Fruit fly (Drosophila melanogaster) whole organism, pupa: Measurements from ENCODE around the gene CG44174.

Experiments used
- CG10348 ChIP-seq: fragments of 200-800 bp; sonication (Bioruptor generic); IDR thresholded peaks from 2 replicates; pipeline ENCODE4 v1.3.6; 2022; ENCODE audit warnings: missing biosample characterization, missing genetic modification characterization
- CG12605 ChIP-seq: fragments of 200-800 bp; sonication (Bioruptor generic); IDR thresholded peaks from 2 replicates; pipeline ENCODE4 v1.3.6; 2022; ENCODE audit warnings: missing biosample characterization, missing genetic modification characterization
- CG13204 ChIP-seq: fragments of 200-800 bp; sonication (Bioruptor generic); optimal IDR thresholded peaks from 2 replicates; lab custom pipeline; 2018; ENCODE audit warnings: missing biosample characterization, mild to moderate bottlenecking, missing genetic modification characterization, moderate library complexity
- CG14655 ChIP-seq: fragments of 200-800 bp; sonication (Bioruptor generic); optimal IDR thresholded peaks from 3 replicates; lab custom pipeline; 2017; ENCODE audit warnings: mild to moderate bottlenecking, missing biosample characterization, missing genetic modification reagents, missing genetic modification characterization
- CG15710 ChIP-seq: fragments of 200-800 bp; sonication (Bioruptor generic); optimal IDR thresholded peaks from 2 replicates; lab custom pipeline; 2018; ENCODE audit warnings: missing biosample characterization, mild to moderate bottlenecking, missing genetic modification characterization, moderate library complexity
- CG17806 ChIP-seq: fragments of 200-800 bp; sonication (Bioruptor generic); optimal IDR thresholded peaks from 2 replicates; lab custom pipeline; 2018; ENCODE audit warnings: missing biosample characterization, mild to moderate bottlenecking, missing genetic modification characterization, moderate library complexity
- CG32121 ChIP-seq: fragments of 200-800 bp; sonication (Bioruptor generic); IDR thresholded peaks from 2 replicates; pipeline ENCODE4 v1.3.6; 2022; ENCODE audit warnings: missing biosample characterization, missing genetic modification characterization
- CG34367 ChIP-seq: fragments of 200-800 bp; sonication (Bioruptor generic); optimal IDR thresholded peaks from 2 replicates; lab custom pipeline; 2018; ENCODE audit warnings: missing biosample characterization, mild to moderate bottlenecking, missing genetic modification characterization
- CG4496 ChIP-seq: fragments of 200-800 bp; sonication (Bioruptor generic); IDR thresholded peaks from 3 replicates; pipeline ENCODE4 v1.3.6; 2022; ENCODE audit warnings: missing biosample characterization, missing genetic modification characterization
- CG8159 ChIP-seq: fragments of 200-800 bp; sonication (Bioruptor generic); optimal IDR thresholded peaks from 3 replicates; lab custom pipeline; 2018; ENCODE audit warnings: missing biosample characterization, mild to moderate bottlenecking, missing genetic modification characterization, moderate library complexity
- CG8301 ChIP-seq: fragments of 200-800 bp; sonication (Bioruptor generic); optimal IDR thresholded peaks from 2 replicates; lab custom pipeline; 2018; ENCODE audit warnings: missing biosample characterization, mild to moderate bottlenecking, missing genetic modification characterization
- CG9948 ChIP-seq: fragments of 200-800 bp; sonication (Bioruptor generic); optimal IDR thresholded peaks from 2 replicates; lab custom pipeline; 2018; ENCODE audit warnings: missing biosample characterization, mild to moderate bottlenecking, missing genetic modification characterization, moderate library complexity
- EcR ChIP-seq: fragments of 200-800 bp; sonication (Bioruptor generic); optimal IDR thresholded peaks from 3 replicates; lab custom pipeline; 2019; ENCODE audit warnings: missing biosample characterization, missing genetic modification characterization, mild to moderate bottlenecking, moderate library complexity, missing genetic modification reagents
- Ets98B ChIP-seq: fragments of 200-800 bp; sonication (Bioruptor generic); IDR thresholded peaks from 2 replicates; pipeline ENCODE4 v1.3.6; 2022; ENCODE audit warnings: missing biosample characterization, missing genetic modification characterization
- Pif1A ChIP-seq: fragments of 200-800 bp; sonication (Bioruptor generic); optimal IDR thresholded peaks from 3 replicates; lab custom pipeline; 2016; ENCODE audit warnings: missing biosample characterization, missing genetic modification characterization
- Pif1B ChIP-seq: fragments of 200-800 bp; sonication (Bioruptor generic); optimal IDR thresholded peaks from 3 replicates; lab custom pipeline; 2016; ENCODE audit warnings: missing biosample characterization, missing genetic modification characterization
- Snoo ChIP-seq: fragments of 200-800 bp; sonication (Bioruptor generic); optimal IDR thresholded peaks from 3 replicates; lab custom pipeline; 2017; ENCODE audit warnings: missing biosample characterization, mild to moderate bottlenecking, missing genetic modification characterization, inconsistent platforms
- fd96Ca ChIP-seq: fragments of 200-800 bp; sonication (Bioruptor generic); IDR thresholded peaks from 3 replicates; pipeline ENCODE4 v1.3.6; 2022; ENCODE audit warnings: missing biosample characterization, missing genetic modification characterization
- gl ChIP-seq: fragments of 200-800 bp; sonication (Bioruptor generic); optimal IDR thresholded peaks from 2 replicates; lab custom pipeline; 2018; ENCODE audit warnings: missing biosample characterization, mild to moderate bottlenecking, missing genetic modification characterization
- rn ChIP-seq: fragments of 200-800 bp; sonication (Bioruptor generic); IDR thresholded peaks from 2 replicates; pipeline ENCODE4 v1.3.6; 2022; ENCODE audit warnings: missing biosample characterization, missing genetic modification characterization

CG44174 gene

DNA sequence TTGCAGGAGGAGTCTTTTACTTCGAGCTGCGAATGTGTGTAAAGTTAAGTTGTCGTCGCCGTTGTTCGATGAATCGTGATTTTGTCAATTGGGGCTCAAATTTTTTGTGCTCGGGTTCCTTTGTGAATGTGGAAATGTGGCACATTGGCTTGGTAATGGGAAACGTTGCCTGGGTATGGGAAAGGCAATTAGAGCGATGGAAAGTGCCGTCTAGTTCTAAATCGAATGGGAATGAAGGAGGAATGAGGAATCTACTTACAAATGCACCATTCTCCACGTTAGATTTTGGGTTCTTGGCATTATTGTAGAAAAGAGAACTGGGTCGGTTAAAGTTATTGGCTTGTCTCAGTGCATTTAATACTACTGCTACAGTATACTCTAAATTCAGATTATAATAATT is at the start of gene CG44174:
CG44174 (minus strand) TSS at position 101 of the 400 bp plus-strand sequence.
- TF ChIP-seq CG8301 (no peak), CG15710 (no peak), CG9948 (no peak), fd96Ca (GFP tag; lab: Robert Waterston, UW) (no peak), Snoo (tag; lab: Kevin White, UChicago) (no peak), CG17806 (tag; lab: Kevin White, UChicago) (no peak), EcR (GFP tag; lab: Kevin White, UChicago) (no peak), CG8159 (tag; lab: Kevin White, UChicago) (no peak), Pif1A (GFP tag; lab: Kevin White, UChicago) (no peak), CG13204 (GFP tag; lab: Kevin White, UChicago) (no peak), CG14655 (GFP tag; lab: Kevin White, UChicago) (no peak), Pif1B (GFP tag; lab: Kevin White, UChicago) (no peak), CG32121 (GFP tag; lab: Robert Waterston, UW) (no peak), CG12605 (GFP tag; lab: Robert Waterston, UW) (no peak), CG34367 (tag; lab: Kevin White, UChicago) (no peak), rn (GFP tag; lab: Robert Waterston, UW) (no peak), CG10348 (GFP tag; lab: Robert Waterston, UW) (no peak), Ets98B (GFP tag; lab: Robert Waterston, UW) (no peak), gl (tag; lab: Kevin White, UChicago) (no peak)

DNA sequence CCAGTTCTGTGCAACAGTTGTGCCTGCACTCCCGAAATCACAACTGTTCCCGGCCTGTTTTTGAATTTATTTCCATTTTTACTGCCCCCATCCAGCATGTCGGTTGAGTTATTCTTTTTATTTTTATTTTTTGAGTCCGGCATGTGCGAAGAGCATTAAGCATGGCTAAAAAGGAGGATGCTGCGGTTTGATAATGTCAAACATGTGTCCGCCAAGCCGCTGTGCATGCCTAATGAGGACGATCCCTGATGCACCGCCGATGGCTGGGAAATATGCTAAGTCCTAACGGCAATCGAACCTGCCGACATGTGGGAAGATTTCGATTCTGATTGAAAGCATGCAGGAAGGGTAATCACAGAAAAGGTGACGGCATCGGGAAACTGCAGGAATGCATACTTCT is 49.0 kb upstream of the CG44174 start:
- no peak for TF ChIP-seq CG9948
- no peak for TF ChIP-seq Snoo (tag; lab: Kevin White, UChicago)
- no peak for TF ChIP-seq rn (GFP tag; lab: Robert Waterston, UW)
- no peak for TF ChIP-seq CG8301
- no peak for TF ChIP-seq CG14655 (GFP tag; lab: Kevin White, UChicago)
- TF ChIP-seq CG34367 (tag; lab: Kevin White, UChicago) = no peak
- TF ChIP-seq Ets98B (GFP tag; lab: Robert Waterston, UW) = no peak
- TF ChIP-seq CG4496 (GFP tag; lab: Robert Waterston, UW) = no peak
- TF ChIP-seq Pif1B (GFP tag; lab: Kevin White, UChicago) = no peak
- TF ChIP-seq fd96Ca (GFP tag; lab: Robert Waterston, UW) = no peak
- no peak for TF ChIP-seq CG12605 (GFP tag; lab: Robert Waterston, UW)
- TF ChIP-seq CG32121 (GFP tag; lab: Robert Waterston, UW) = no peak
- no peak for TF ChIP-seq CG10348 (GFP tag; lab: Robert Waterston, UW)

DNA sequence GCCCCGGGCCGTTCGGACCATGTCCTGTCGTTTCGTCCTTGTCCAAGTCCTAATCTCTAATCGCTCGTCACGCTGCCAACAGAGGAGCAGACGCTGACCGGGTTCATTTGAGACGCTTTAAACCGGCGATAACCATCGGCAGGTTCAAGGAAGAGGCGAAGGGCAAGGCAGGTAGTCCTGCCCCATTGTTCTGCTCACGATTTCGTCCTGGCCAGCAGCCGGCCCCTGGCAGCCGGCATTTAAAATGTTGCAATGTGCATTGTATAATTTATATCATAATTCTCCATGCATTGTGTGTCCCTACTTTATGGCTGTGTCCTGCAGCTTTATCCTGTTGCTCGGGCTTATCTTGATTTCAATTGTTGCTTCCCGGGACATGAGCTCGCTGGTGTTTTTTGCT is 47.7 kb upstream of the CG44174 start:
- no peak for TF ChIP-seq CG8301
- no peak for TF ChIP-seq CG32121 (GFP tag; lab: Robert Waterston, UW)
- no peak for TF ChIP-seq CG15710
- no peak for TF ChIP-seq CG14655 (GFP tag; lab: Kevin White, UChicago)
- TF ChIP-seq CG8159 (tag; lab: Kevin White, UChicago) = no peak
- TF ChIP-seq EcR (GFP tag; lab: Kevin White, UChicago) = no peak
- TF ChIP-seq Pif1B (GFP tag; lab: Kevin White, UChicago) = no peak
- no peak for TF ChIP-seq Ets98B (GFP tag; lab: Robert Waterston, UW)
- TF ChIP-seq CG9948 = no peak

DNA sequence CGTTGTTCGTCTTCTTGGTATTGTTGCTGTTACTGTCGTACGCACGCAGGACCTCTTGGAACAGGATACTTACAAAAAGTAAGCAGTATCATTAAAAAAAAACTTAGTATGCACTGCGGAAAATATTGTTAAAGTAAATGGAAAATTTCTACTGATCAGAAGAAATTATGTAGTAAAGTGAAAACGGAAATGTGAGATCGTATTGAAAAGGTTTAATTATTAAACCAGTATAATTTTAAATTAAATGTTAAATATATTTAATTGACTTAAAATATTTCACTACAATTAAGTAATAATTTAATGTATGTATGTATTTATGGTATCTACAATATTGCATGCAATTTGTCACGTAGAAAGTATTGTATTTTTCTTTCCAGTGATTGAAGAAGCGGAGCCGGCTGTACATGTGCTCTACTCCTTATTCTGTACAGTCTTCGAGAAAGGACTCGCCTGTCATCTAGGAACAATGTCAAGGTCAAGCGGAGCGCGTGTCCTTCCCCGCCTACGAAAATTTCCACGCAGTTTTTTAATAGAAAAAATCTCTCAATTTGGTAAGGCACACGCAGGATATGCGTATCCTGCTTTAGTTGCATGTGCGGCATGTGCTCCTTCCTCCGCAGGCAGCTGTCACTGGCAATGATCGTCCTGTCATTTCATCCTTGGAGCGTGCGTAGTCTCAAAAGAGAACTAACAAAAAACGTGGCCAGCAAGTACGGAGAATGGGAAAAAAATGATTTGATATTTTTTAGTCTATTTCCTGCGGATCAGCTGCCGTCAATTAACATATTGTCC is 46.2 kb upstream of the CG44174 start:
- no peak for TF ChIP-seq rn (GFP tag; lab: Robert Waterston, UW)
- TF ChIP-seq CG12605 (GFP tag; lab: Robert Waterston, UW) = no peak
- no peak for TF ChIP-seq CG13204 (GFP tag; lab: Kevin White, UChicago)
- no peak for TF ChIP-seq gl (tag; lab: Kevin White, UChicago)
- no peak for TF ChIP-seq CG10348 (GFP tag; lab: Robert Waterston, UW)
- TF ChIP-seq, all 21 proteins: peak for 0

DNA sequence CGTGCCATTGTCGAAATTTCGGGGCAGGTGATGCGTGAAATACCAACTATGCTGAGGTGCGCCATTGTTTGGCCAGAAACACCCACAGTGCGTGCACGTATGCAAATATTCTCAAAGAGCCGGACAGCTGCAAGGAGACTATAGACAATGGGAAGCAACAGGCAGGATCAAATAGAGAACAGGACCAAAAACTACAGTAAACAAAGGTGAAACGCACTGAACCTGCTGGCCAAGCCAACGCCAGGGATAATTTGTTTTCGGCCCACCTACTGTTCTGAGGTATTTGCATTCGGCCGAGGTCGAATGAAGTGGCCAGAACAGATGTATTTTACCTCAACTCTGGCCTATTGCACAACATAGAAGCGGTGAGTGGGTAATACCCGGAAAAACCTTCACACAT is 44.3 kb upstream of the CG44174 start:
- TF ChIP-seq CG9948 (no peak), rn (GFP tag; lab: Robert Waterston, UW) (no peak), Pif1A (GFP tag; lab: Kevin White, UChicago) (no peak), CG4496 (GFP tag; lab: Robert Waterston, UW) (no peak), CG14655 (GFP tag; lab: Kevin White, UChicago) (no peak), CG8301 (no peak), CG12605 (GFP tag; lab: Robert Waterston, UW) (no peak), Pif1B (GFP tag; lab: Kevin White, UChicago) (no peak)
- TF ChIP-seq, all 21 proteins: peak for 0

DNA sequence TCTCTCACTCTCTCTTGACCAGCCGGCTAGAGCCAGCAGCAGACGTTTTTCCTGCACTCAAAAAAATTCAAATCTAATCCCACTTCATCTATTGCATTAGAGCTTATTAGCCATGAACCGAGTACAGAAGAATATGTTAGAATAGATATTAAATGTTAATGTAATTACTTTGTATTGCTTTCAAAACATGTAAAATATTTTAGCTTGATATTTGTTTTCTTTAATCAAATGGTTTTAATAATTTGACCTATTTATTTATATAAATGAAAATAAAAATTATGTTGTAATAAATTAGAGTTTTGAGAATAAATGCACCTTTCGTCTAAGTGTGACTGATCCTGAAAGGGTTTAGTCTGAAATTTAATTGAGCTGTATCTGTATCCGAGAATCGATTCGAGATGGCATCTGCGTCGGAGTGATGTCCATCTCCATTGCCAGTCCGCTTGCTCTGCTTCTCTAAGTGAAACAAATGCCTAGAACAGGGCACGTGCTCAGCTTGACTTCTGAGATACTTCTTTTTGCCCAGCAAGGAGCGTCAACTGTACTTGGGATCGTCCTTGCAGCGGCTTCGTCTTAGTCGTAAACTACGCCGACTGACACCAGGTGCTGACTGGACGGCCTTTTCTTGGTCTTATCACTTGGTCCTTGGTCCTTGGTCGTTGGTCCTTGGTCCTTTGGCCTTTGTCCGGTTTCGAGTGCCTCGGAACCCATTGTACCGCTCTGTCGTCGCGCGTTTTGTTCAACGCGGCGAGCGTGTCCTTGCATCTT is 43.0 kb upstream of the CG44174 start:
- no peak for TF ChIP-seq CG17806 (tag; lab: Kevin White, UChicago)
- no peak for TF ChIP-seq Ets98B (GFP tag; lab: Robert Waterston, UW)
- TF ChIP-seq CG32121 (GFP tag; lab: Robert Waterston, UW) = no peak
- TF ChIP-seq, all 21 proteins: peak for 0
